Worm (Caenorhabditis elegans) whole organism, L4 larva: ENCODE measurements around the gene repo-1.

Experiments used
- R02D3.7 ChIP-seq: fragments of 150-350 bp; sonication (generic microtip); optimal IDR thresholded peaks from 3 replicates; lab custom pipeline; 2014; ENCODE audit warnings: missing biosample characterization, missing genetic modification characterization
- Y105C5A.15 ChIP-seq: fragments of 200-800 bp; sonication (Bioruptor generic); IDR thresholded peaks from 2 replicates; pipeline ENCODE4 v1.3.6; 2022; ENCODE audit warnings: missing genetic modification characterization, missing compliant biosample characterization
- Y48G9A.11 ChIP-seq: fragments of 200-800 bp; sonication (Bioruptor generic); IDR thresholded peaks from 2 replicates; pipeline ENCODE4 v1.3.6; 2022; ENCODE audit warnings: missing genetic modification reagents, missing genetic modification characterization, missing compliant biosample characterization
- aha-1 ChIP-seq: fragments of 150-350 bp; peaks from one replicate; lab custom pipeline; 2014; ENCODE audit warnings: missing biosample characterization, missing genetic modification characterization
- ceh-28 ChIP-seq: fragments of 150-350 bp; optimal IDR thresholded peaks from 2 replicates; lab custom pipeline; 2014; ENCODE audit warnings: missing biosample characterization, missing genetic modification reagents, missing genetic modification characterization
- ceh-82 ChIP-seq: sonication (generic microtip); optimal IDR thresholded peaks from 2 replicates; lab custom pipeline; 2017; ENCODE audit warnings: missing biosample characterization, missing genetic modification characterization
- cey-2 ChIP-seq: sonication (generic microtip); optimal IDR thresholded peaks from 3 replicates; lab custom pipeline; 2017; ENCODE audit warnings: missing genetic modification characterization, mild to moderate bottlenecking, missing compliant biosample characterization, antibody characterized with exemption, borderline replicate concordance; ENCODE audit not compliant: insufficient read depth
- daf-16 ChIP-seq, 3 experiments: sonication (generic microtip); optimal IDR thresholded peaks; 2 replicates each; lab custom pipeline; 2016 to 2017; ENCODE audit warnings: missing genetic modification characterization in 3 of 3, missing genetic modification reagents in 3 of 3, mild to moderate bottlenecking in 2 of 3, missing compliant biosample characterization in 2 of 3, missing biosample characterization in 1 of 3, moderate library complexity in 1 of 3
- daf-8 ChIP-seq: fragments of 200-800 bp; sonication (Bioruptor generic); IDR thresholded peaks from 2 replicates; pipeline ENCODE4 v1.3.6; 2022; ENCODE audit warnings: missing genetic modification characterization, missing compliant biosample characterization
- dmd-8 ChIP-seq: fragments of 200-800 bp; sonication (Bioruptor generic); IDR thresholded peaks from 2 replicates; pipeline ENCODE4 v1.3.6; 2022; ENCODE audit warnings: missing genetic modification characterization, missing compliant biosample characterization
- egl-27 ChIP-seq: sonication (generic microtip); optimal IDR thresholded peaks from 3 replicates; lab custom pipeline; 2017; ENCODE audit warnings: missing biosample characterization, missing genetic modification reagents, missing genetic modification characterization
- egl-43 ChIP-seq: fragments of 200-800 bp; sonication (Bioruptor generic); IDR thresholded peaks from 2 replicates; pipeline ENCODE4 v1.3.6; 2022; ENCODE audit warnings: missing genetic modification reagents, missing genetic modification characterization, missing compliant biosample characterization
- gei-8 ChIP-seq: fragments of 200-800 bp; sonication (Bioruptor generic); optimal IDR thresholded peaks from 2 replicates; lab custom pipeline; 2018; ENCODE audit warnings: mild to moderate bottlenecking, missing genetic modification characterization, missing compliant biosample characterization
- hlh-11 ChIP-seq: fragments of 200-800 bp; sonication (Bioruptor generic); optimal IDR thresholded peaks from 2 replicates; lab custom pipeline; 2018; ENCODE audit warnings: mild to moderate bottlenecking, missing genetic modification characterization, missing compliant biosample characterization
- hlh-30 ChIP-seq: sonication (generic microtip); optimal IDR thresholded peaks from 2 replicates; lab custom pipeline; 2017; ENCODE audit warnings: antibody characterized with exemption, mild to moderate bottlenecking, missing genetic modification characterization, missing compliant biosample characterization; ENCODE audit not compliant: insufficient read depth
- jun-1 ChIP-seq: fragments of 150-350 bp; optimal IDR thresholded peaks from 2 replicates; lab custom pipeline; 2014; ENCODE audit warnings: missing biosample characterization, missing genetic modification reagents, missing genetic modification characterization
- lin-1 ChIP-seq: fragments of 200-800 bp; sonication (Bioruptor generic); IDR thresholded peaks from 2 replicates; pipeline ENCODE4 v1.3.6; 2022; ENCODE audit warnings: missing genetic modification reagents, missing genetic modification characterization, missing compliant biosample characterization
- lin-13 ChIP-seq: fragments of 150-350 bp; optimal IDR thresholded peaks from 2 replicates; lab custom pipeline; 2014; ENCODE audit warnings: missing biosample characterization, missing genetic modification reagents, missing genetic modification characterization
- lin-39 ChIP-seq: fragments of 150-350 bp; optimal IDR thresholded peaks from 2 replicates; lab custom pipeline; 2014; ENCODE audit warnings: missing biosample characterization, missing genetic modification reagents, missing genetic modification characterization
- lsy-2 ChIP-seq, 2 experiments: fragments of 150-350 bp in 1 of 2; sonication (generic microtip) in 1 of 2; optimal IDR thresholded peaks; 2 replicates each; lab custom pipeline; 2014 to 2017; ENCODE audit warnings: missing biosample characterization in 2 of 2, missing genetic modification characterization in 2 of 2
- madf-9 ChIP-seq: fragments of 200-800 bp; sonication (Bioruptor generic); conservative IDR thresholded peaks from 2 replicates; pipeline ENCODE4 v1.3.6; 2022; ENCODE audit warnings: missing genetic modification reagents, missing genetic modification characterization, missing compliant biosample characterization
- mdt-29 ChIP-seq: fragments of 200-800 bp; sonication (Bioruptor generic); IDR thresholded peaks from 2 replicates; pipeline ENCODE4 v1.3.6; 2022; ENCODE audit warnings: missing genetic modification reagents, missing genetic modification characterization, missing compliant biosample characterization
- mes-2 ChIP-seq: sonication (generic microtip); optimal IDR thresholded peaks from 2 replicates; lab custom pipeline; 2016; ENCODE audit warnings: missing genotype, mild to moderate bottlenecking, missing genetic modification characterization, missing compliant biosample characterization; ENCODE audit not compliant: poor library complexity, severe bottlenecking
- mxl-3 ChIP-seq: fragments of 200-800 bp; sonication (Bioruptor generic); optimal IDR thresholded peaks from 2 replicates; lab custom pipeline; 2018; ENCODE audit warnings: mild to moderate bottlenecking, missing genetic modification characterization, missing compliant biosample characterization
- nhr-102 ChIP-seq: sonication (generic microtip); optimal IDR thresholded peaks from 2 replicates; lab custom pipeline; 2016; ENCODE audit warnings: mild to moderate bottlenecking, missing genetic modification characterization, moderate library complexity, missing compliant biosample characterization
- nhr-25 ChIP-seq: sonication (generic microtip); optimal IDR thresholded peaks from 2 replicates; lab custom pipeline; 2017; ENCODE audit warnings: missing genetic modification characterization, mild to moderate bottlenecking, missing compliant biosample characterization, antibody characterized with exemption, moderate library complexity, borderline replicate concordance; ENCODE audit not compliant: insufficient read depth
- sdz-12 ChIP-seq: fragments of 200-800 bp; sonication (Bioruptor generic); optimal IDR thresholded peaks from 2 replicates; lab custom pipeline; 2018; ENCODE audit warnings: mild to moderate bottlenecking, missing genetic modification characterization, missing compliant biosample characterization
- set-16 ChIP-seq: fragments of 200-800 bp; sonication (Bioruptor generic); IDR thresholded peaks from 2 replicates; pipeline ENCODE4 v1.3.6; 2022; ENCODE audit warnings: missing genetic modification reagents, missing genetic modification characterization, missing compliant biosample characterization
- spr-1 ChIP-seq: sonication (generic microtip); optimal IDR thresholded peaks from 2 replicates; lab custom pipeline; 2016; ENCODE audit warnings: mild to moderate bottlenecking, missing genetic modification characterization, missing compliant biosample characterization
- tra-1 ChIP-seq: fragments of 200-800 bp; sonication (Bioruptor generic); IDR thresholded peaks from 2 replicates; pipeline ENCODE4 v1.3.6; 2022; ENCODE audit warnings: missing genetic modification reagents, missing genetic modification characterization, missing compliant biosample characterization
- unc-130 ChIP-seq: sonication (generic microtip); optimal IDR thresholded peaks from 2 replicates; lab custom pipeline; 2016; ENCODE audit warnings: missing genetic modification reagents, missing genetic modification characterization, missing compliant biosample characterization
- unc-39 ChIP-seq: sonication (generic microtip); optimal IDR thresholded peaks from 2 replicates; lab custom pipeline; 2017; ENCODE audit warnings: missing biosample characterization, missing genetic modification characterization
- unc-62 ChIP-seq, 3 experiments: fragments of 150-350 bp in 1 of 3; sonication (generic microtip); optimal IDR thresholded peaks in 2 of 3; peaks in 1 of 3; 1 replicate in 1 of 3; 2 replicates in 2 of 3; lab custom pipeline; 2014 to 2017; ENCODE audit warnings: missing biosample characterization in 3 of 3, missing genetic modification characterization in 3 of 3, missing genetic modification reagents in 3 of 3, missing genotype in 1 of 3
- zag-1 ChIP-seq: fragments of 150-350 bp; optimal IDR thresholded peaks from 2 replicates; lab custom pipeline; 2014; ENCODE audit warnings: missing biosample characterization, missing genetic modification characterization
- zfp-2 ChIP-seq: sonication (generic microtip); optimal IDR thresholded peaks from 2 replicates; lab custom pipeline; 2016; ENCODE audit warnings: mild to moderate bottlenecking, missing genetic modification characterization, missing compliant biosample characterization
- ztf-7 ChIP-seq: fragments of 150-350 bp; optimal IDR thresholded peaks from 2 replicates; lab custom pipeline; 2014; ENCODE audit warnings: missing biosample characterization, missing genetic modification characterization

The repo-1 gene

DNA sequence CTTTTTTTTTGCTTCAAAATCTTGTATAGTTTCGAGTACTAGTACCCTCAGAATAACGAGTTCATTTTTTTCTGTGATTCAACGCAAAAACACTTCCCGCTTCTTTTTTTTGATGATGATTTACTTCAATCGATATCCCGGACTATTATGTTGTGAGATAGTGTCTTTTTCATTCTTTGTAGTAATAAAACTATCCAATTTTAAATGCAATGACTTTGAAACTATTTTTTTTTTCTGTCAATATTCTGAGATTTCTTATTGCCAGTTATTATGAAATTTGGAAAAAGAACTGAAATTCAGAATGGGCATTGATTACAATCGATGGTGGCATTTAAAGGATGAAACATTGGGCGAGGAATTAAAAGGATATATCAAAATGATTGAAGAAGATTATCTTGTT, 21.3 kb downstream of the repo-1 start, which contains the start of gene M18.3:
Gene M18.3, plus strand, starts transcription at position 301 of the 400 bp plus-strand sequence.
- TF ChIP-seq mxl-3 (GFP tag; lab: Kevin White, UChicago) (no peak), madf-9 (no peak), nhr-102 (tag; lab: Kevin White, UChicago) (no peak), jun-1 (tag; lab: Kevin White, UChicago) (no peak), ceh-82 (tag; lab: Kevin White, UChicago) (no peak), lin-39 (tag; lab: Kevin White, UChicago) (no peak), hlh-30 (tag; lab: Kevin White, UChicago) (no peak), R02D3.7 (tag; lab: Kevin White, UChicago) (no peak), ztf-7 (tag; lab: Kevin White, UChicago) (no peak)
- TF ChIP-seq, all 104 proteins: peak for 0

DNA sequence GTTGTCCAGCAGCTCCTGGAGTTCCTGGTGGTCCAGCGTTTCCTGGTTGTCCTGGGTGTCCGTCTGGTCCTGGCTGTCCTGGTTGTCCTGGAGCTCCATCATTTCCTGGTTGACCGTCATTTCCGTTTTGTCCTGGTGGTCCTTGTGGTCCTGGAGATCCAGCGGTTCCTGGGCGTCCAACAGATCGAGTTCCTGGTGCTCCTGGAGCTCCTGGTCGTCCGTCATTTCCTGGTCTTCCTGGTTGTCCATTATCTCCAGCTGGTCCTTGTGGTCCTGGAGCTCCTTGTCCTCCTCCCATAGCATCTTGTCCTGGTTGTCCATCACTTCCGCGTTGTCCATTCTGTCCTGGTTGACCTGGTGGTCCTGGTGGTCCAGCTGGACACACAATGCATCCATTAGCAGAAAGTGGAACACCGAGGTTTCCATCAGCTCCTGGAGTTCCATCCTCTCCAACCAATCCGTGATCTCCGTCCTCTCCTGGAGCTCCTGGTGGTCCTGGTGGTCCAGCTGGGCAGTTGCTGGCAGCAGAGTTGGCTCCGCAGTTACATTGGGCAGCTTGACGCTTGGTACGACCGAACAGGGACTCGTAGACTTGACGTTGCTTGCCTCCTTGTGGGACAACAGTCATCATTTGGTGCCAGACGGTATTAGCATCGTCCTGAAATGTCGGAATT, 24.8 kb downstream of the repo-1 start:
- TF ChIP-seq tra-1 (GFP tag; lab: Robert Waterston, UW) (0 out of 2 replicates have a peak, but pooled peaks have one; percentile 20), hlh-11 (peak; percentile 3), spr-1 (tag; lab: Kevin White, UChicago) (no peak), set-16 (peak; percentile 82), Y48G9A.11 (GFP tag; lab: Robert Waterston, UW) (no peak), mdt-29 (GFP tag; lab: Robert Waterston, UW) (no peak), gei-8 (peak; percentile 27), lsy-2 (tag; optimal IDR thresholded peaks at IDR 0.05; lab: Kevin White, UChicago) (no peak), lin-1 (GFP tag; lab: Robert Waterston, UW) (no peak), egl-43 (GFP tag; lab: Robert Waterston, UW) (peak; percentile 49; the same call in 1 of the 2 replicates)

DNA sequence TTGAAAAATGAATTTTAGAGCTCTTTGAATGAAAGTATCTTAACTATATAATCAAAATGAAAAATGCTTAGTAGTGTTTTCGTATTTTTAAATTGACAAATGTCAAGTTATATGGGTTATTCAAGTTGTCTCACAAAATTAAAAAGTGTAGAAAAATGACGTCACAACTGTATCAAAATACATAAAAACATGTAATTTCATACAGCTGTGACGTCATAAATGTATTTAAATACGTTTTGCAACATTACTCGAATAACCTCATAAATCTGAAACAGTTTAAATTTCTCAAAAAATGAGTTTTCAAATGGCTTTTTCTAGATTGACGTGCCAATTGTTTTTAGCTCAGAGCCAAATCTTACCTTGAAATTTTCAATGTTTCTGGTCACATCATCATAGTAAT, 25.5 kb downstream of the repo-1 start:
- TF ChIP-seq zfp-2 (tag; lab: Kevin White, UChicago) (no peak), tra-1 (GFP tag; lab: Robert Waterston, UW) (0 out of 2 replicates have a peak, but pooled peaks have one; percentile 19)

DNA sequence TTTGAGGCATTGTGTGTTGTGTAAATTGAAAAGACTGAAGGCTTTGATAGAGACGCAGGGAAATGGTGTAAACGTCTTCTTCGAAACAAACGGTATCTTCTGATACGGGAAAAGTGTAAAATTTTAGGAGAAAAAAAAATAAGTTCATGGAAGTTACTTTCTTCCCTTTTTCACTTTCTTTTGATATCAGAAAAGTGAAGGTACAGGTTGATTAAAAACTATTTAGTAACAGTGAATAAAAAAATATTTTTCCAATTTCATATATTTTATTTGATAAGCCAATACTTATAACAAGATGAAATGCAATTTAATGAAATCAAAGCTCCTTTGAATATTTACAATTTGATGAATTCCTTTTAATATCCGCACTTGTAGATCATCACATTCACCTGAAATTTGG, 26.1 kb downstream of the repo-1 start, which contains the start of gene col-129:
Gene col-129, minus strand, starts transcription at position 101 of the 400 bp plus-strand sequence.
- TF ChIP-seq mes-2 (tag; lab: Kevin White, UChicago) = no peak
- TF ChIP-seq daf-8 (GFP tag; lab: Robert Waterston, UW) = no peak
- no peak for TF ChIP-seq unc-39
- TF ChIP-seq egl-27 = no peak
- no peak for TF ChIP-seq sdz-12 (GFP tag; lab: Kevin White, UChicago)

DNA sequence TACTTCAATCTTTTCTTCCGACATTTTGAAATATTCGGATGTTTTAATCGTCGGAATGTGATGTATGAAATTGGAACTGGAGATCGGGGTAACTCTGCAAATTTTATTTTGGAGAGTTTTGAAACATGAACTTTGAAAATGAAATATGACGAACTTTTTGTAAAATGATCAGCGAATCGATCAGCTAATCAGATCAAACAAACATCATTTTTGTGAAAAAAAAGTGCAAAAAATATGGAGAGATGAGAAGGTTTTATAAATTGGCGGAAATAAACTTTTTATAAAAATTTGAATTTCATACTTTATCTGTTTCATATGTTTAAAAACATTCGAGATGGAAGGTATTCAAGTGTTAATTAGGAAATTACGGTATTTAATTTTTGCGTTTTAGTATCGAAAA, 27.2 kb downstream of the repo-1 start, which contains the start of gene dlc-2:
Gene dlc-2, minus strand, starts transcription at position 101 of the 400 bp plus-strand sequence.
- no peak for TF ChIP-seq gei-8
- TF ChIP-seq daf-16 (GFP tag; optimal IDR thresholded peaks at IDR 0.05; lab: Kevin White, UChicago) = no peak
- no peak for TF ChIP-seq daf-16 (tag; optimal IDR thresholded peaks at IDR 0.05; lab: Kevin White, UChicago)
- no peak for TF ChIP-seq unc-130
- TF ChIP-seq, all 104 proteins: peak for 0

DNA sequence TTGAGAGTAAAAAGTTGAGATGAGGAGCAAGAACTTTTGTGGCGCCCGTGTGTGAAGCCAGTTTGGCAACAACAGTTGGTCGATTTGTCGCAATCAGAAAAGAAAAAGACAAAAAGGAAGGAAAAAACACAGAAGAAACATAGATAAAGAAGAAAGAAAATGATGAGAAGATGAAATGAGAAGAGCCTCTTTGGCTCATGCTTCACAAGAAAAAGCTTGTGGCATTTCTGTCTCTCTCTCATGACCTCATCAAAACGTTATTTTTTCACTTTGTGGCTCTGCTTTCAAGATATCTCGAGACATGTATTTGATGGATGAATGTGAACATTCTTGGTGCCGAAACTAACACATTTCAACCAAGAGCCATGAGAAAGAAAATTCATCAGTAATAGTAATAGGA, 28.8 kb downstream of the repo-1 start:
- TF ChIP-seq unc-62 (GFP tag; optimal IDR thresholded peaks at IDR 0.05 in 1 of 2; lab: Kevin White, UChicago) (peak in 1 of 2 experiments; percentile 10), unc-62 (tag; optimal IDR thresholded peaks at IDR 0.05; lab: Kevin White, UChicago) (no peak), ztf-7 (tag; lab: Kevin White, UChicago) (no peak), tra-1 (GFP tag; lab: Robert Waterston, UW) (no peak), dmd-8 (GFP tag; lab: Robert Waterston, UW) (no peak), ceh-28 (no peak), aha-1 (tag; lab: Kevin White, UChicago) (no peak), daf-16 (GFP tag; optimal IDR thresholded peaks at IDR 0.05; lab: Kevin White, UChicago) (peak in 1 of 2 experiments; percentile 21), daf-16 (tag; optimal IDR thresholded peaks at IDR 0.05; lab: Kevin White, UChicago) (no peak), cey-2 (tag; lab: Kevin White, UChicago) (no peak), hlh-11 (peak; percentile 42), nhr-25 (tag; lab: Kevin White, UChicago) (no peak), hlh-30 (tag; lab: Kevin White, UChicago) (peak; percentile 56), zag-1 (tag; lab: Kevin White, UChicago) (no peak), lin-13 (GFP tag; lab: Kevin White, UChicago) (no peak), Y105C5A.15 (no peak), lin-39 (tag; lab: Kevin White, UChicago) (no peak)
